Worm (Caenorhabditis elegans) whole organism, mixed stage, embryonic: ENCODE data around the gene dct-11.
A peak's percentile ranks its signal among the peaks of the same experiment; 100 is the strongest.

ENCODE experiments used
- M03D4.4 ChIP-seq: sonication (generic microtip); optimal IDR thresholded peaks from 2 replicates; lab custom pipeline; 2017; ENCODE audit warnings: mild to moderate bottlenecking, missing genetic modification characterization, missing compliant biosample characterization
- bed-3 ChIP-seq: fragments of 200-800 bp; sonication (Bioruptor generic); optimal IDR thresholded peaks from 3 replicates; lab custom pipeline; 2018; ENCODE audit warnings: mild to moderate bottlenecking, missing genetic modification characterization, moderate library complexity, missing compliant biosample characterization
- blmp-1 ChIP-seq: fragments of 150-350 bp; optimal IDR thresholded peaks from 2 replicates; lab custom pipeline; 2014; ENCODE audit warnings: missing biosample characterization, missing genetic modification characterization
- ceh-39 ChIP-seq: fragments of 150-350 bp; optimal IDR thresholded peaks from 2 replicates; lab custom pipeline; 2014; ENCODE audit warnings: missing biosample characterization, missing genetic modification characterization
- ceh-43 ChIP-seq: fragments of 200-800 bp; sonication (Bioruptor generic); optimal IDR thresholded peaks from 2 replicates; lab custom pipeline; 2018; ENCODE audit warnings: mild to moderate bottlenecking, missing genetic modification characterization, moderate library complexity, missing compliant biosample characterization
- ceh-83 ChIP-seq: fragments of 200-800 bp; sonication (Bioruptor generic); optimal IDR thresholded peaks from 2 replicates; lab custom pipeline; 2018; ENCODE audit warnings: mild to moderate bottlenecking, missing genetic modification characterization, missing compliant biosample characterization
- ces-1 ChIP-seq: fragments of 150-350 bp; optimal IDR thresholded peaks from 2 replicates; lab custom pipeline; 2014; ENCODE audit warnings: missing biosample characterization, missing genetic modification reagents, missing genetic modification characterization
- cnd-1 ChIP-seq: fragments of 200-800 bp; sonication (Bioruptor generic); optimal IDR thresholded peaks from 2 replicates; lab custom pipeline; 2018; ENCODE audit warnings: mild to moderate bottlenecking, missing genetic modification characterization, missing compliant biosample characterization
- drap-1 ChIP-seq: fragments of 200-800 bp; sonication (Bioruptor generic); optimal IDR thresholded peaks from 3 replicates; lab custom pipeline; 2018; ENCODE audit warnings: mild to moderate bottlenecking, missing genetic modification characterization, missing compliant biosample characterization
- elt-1 ChIP-seq: sonication (generic microtip); optimal IDR thresholded peaks from 2 replicates; lab custom pipeline; 2017; ENCODE audit warnings: missing genetic modification characterization, mild to moderate bottlenecking, missing compliant biosample characterization, antibody characterized with exemption, moderate library complexity, borderline replicate concordance; ENCODE audit not compliant: insufficient read depth
- elt-3 ChIP-seq: fragments of 150-350 bp; optimal IDR thresholded peaks from 2 replicates; lab custom pipeline; 2014; ENCODE audit warnings: missing biosample characterization, missing genetic modification characterization
- flh-1 ChIP-seq: fragments of 200-800 bp; sonication (Bioruptor generic); optimal IDR thresholded peaks from 2 replicates; lab custom pipeline; 2018; ENCODE audit warnings: mild to moderate bottlenecking, missing genetic modification characterization, moderate library complexity, missing compliant biosample characterization
- ham-2 ChIP-seq: fragments of 200-800 bp; sonication (Bioruptor generic); optimal IDR thresholded peaks from 2 replicates; lab custom pipeline; 2018; ENCODE audit warnings: mild to moderate bottlenecking, missing genetic modification characterization, missing compliant biosample characterization
- hlh-1 ChIP-seq: fragments of 150-350 bp; optimal IDR thresholded peaks from 2 replicates; lab custom pipeline; 2014; ENCODE audit warnings: missing biosample characterization, missing genetic modification reagents, missing genetic modification characterization
- lin-13 ChIP-seq: fragments of 150-350 bp; optimal IDR thresholded peaks from 2 replicates; lab custom pipeline; 2014; ENCODE audit warnings: missing biosample characterization, missing genetic modification characterization
- lin-32 ChIP-seq: fragments of 200-800 bp; sonication (Bioruptor generic); optimal IDR thresholded peaks from 2 replicates; lab custom pipeline; 2018; ENCODE audit warnings: mild to moderate bottlenecking, missing genetic modification characterization, missing compliant biosample characterization
- lsy-2 ChIP-seq: fragments of 150-350 bp; optimal IDR thresholded peaks from 2 replicates; lab custom pipeline; 2014; ENCODE audit warnings: missing biosample characterization, missing genetic modification characterization
- mab-5 ChIP-seq: fragments of 150-350 bp; optimal IDR thresholded peaks from 2 replicates; lab custom pipeline; 2014; ENCODE audit warnings: missing biosample characterization, missing genetic modification characterization
- mep-1 ChIP-seq: fragments of 150-350 bp; optimal IDR thresholded peaks from 2 replicates; lab custom pipeline; 2017; ENCODE audit warnings: missing biosample characterization, missing genetic modification reagents, missing genetic modification characterization, inconsistent platforms
- mls-2 ChIP-seq: sonication (generic microtip); optimal IDR thresholded peaks from 2 replicates; lab custom pipeline; 2016; ENCODE audit warnings: mild to moderate bottlenecking, missing genetic modification characterization, moderate library complexity, missing compliant biosample characterization
- nhr-12 ChIP-seq: fragments of 150-350 bp; optimal IDR thresholded peaks from 2 replicates; lab custom pipeline; 2014; ENCODE audit warnings: missing biosample characterization, missing genetic modification characterization
- nhr-2 ChIP-seq: fragments of 150-350 bp; optimal IDR thresholded peaks from 2 replicates; lab custom pipeline; 2014; ENCODE audit warnings: missing biosample characterization, missing genetic modification characterization
- nhr-237 ChIP-seq: fragments of 150-350 bp; optimal IDR thresholded peaks from 2 replicates; lab custom pipeline; 2014; ENCODE audit warnings: missing biosample characterization, missing genetic modification characterization
- nhr-28 ChIP-seq: fragments of 150-350 bp; optimal IDR thresholded peaks from 2 replicates; lab custom pipeline; 2014; ENCODE audit warnings: missing biosample characterization, missing genetic modification characterization
- nhr-76 ChIP-seq: sonication (generic microtip); optimal IDR thresholded peaks from 2 replicates; lab custom pipeline; 2017; ENCODE audit warnings: missing biosample characterization, missing genetic modification characterization
- pha-4 ChIP-seq: fragments of 150-350 bp; optimal IDR thresholded peaks from 2 replicates; lab custom pipeline; 2018; ENCODE audit warnings: missing biosample characterization, missing genetic modification reagents, missing genetic modification characterization
- sem-2 ChIP-seq: fragments of 200-800 bp; sonication (Bioruptor generic); optimal IDR thresholded peaks from 2 replicates; lab custom pipeline; 2018; ENCODE audit warnings: mild to moderate bottlenecking, missing genetic modification characterization, missing compliant biosample characterization
- sptf-1 ChIP-seq: sonication (generic microtip); optimal IDR thresholded peaks from 2 replicates; lab custom pipeline; 2017; ENCODE audit warnings: mild to moderate bottlenecking, missing genetic modification characterization, moderate library complexity, missing compliant biosample characterization
- tbx-8 ChIP-seq: fragments of 200-800 bp; sonication (Bioruptor generic); optimal IDR thresholded peaks from 2 replicates; lab custom pipeline; 2018; ENCODE audit warnings: mild to moderate bottlenecking, missing genetic modification characterization, moderate library complexity, missing compliant biosample characterization
- unc-120 ChIP-seq: sonication (generic microtip); optimal IDR thresholded peaks from 2 replicates; lab custom pipeline; 2017; ENCODE audit warnings: missing genetic modification characterization, missing compliant biosample characterization; ENCODE audit not compliant: poor library complexity, severe bottlenecking
- unc-39 ChIP-seq: fragments of 150-350 bp; optimal IDR thresholded peaks from 2 replicates; lab custom pipeline; 2014; ENCODE audit warnings: missing biosample characterization, missing genetic modification characterization
- unc-62 ChIP-seq: fragments of 150-350 bp; optimal IDR thresholded peaks from 2 replicates; lab custom pipeline; 2014; ENCODE audit warnings: missing biosample characterization, missing genetic modification reagents, missing genetic modification characterization
- zip-8 ChIP-seq: fragments of 150-350 bp; optimal IDR thresholded peaks from 2 replicates; lab custom pipeline; 2014; ENCODE audit warnings: missing biosample characterization, missing genetic modification characterization
- ztf-11 ChIP-seq: fragments of 150-350 bp; optimal IDR thresholded peaks from 2 replicates; lab custom pipeline; 2014; ENCODE audit warnings: missing biosample characterization, missing genetic modification characterization

The dct-11 gene

ce11 chrX:5848703-5849102 is 9.1 kb upstream of the dct-11 start, which contains the start of gene atat-2:
Gene atat-2, plus strand, starts transcription at chrX:5849100.
- TF ChIP-seq ceh-83 (GFP tag; lab: Kevin White, UChicago) (no peak), nhr-28 (tag; lab: Kevin White, UChicago) (no peak), mep-1 (no peak), flh-1 (GFP tag; lab: Kevin White, UChicago) (no peak)

ce11 chrX:5847268-5847667 is 7.7 kb upstream of the dct-11 start:
- TF ChIP-seq flh-1 (GFP tag; lab: Kevin White, UChicago) (no peak), nhr-76 (no peak), ces-1 (GFP tag; lab: Kevin White, UChicago) (peak; percentile 36)

- TF ChIP-seq ces-1 (GFP tag; lab: Kevin White, UChicago) (peak; percentile 53), mls-2 (tag; lab: Kevin White, UChicago) (peak; percentile 86), lin-32 (GFP tag; lab: Kevin White, UChicago) (no peak), mab-5 (tag; lab: Kevin White, UChicago) (peak; percentile 9), ceh-43 (GFP tag; lab: Kevin White, UChicago) (no peak), M03D4.4 (tag; lab: Kevin White, UChicago) (peak; percentile 36), blmp-1 (tag; lab: Kevin White, UChicago) (no peak), tbx-8 (GFP tag; lab: Kevin White, UChicago) (peak; percentile 64), nhr-2 (peak; percentile 68), nhr-12 (tag; lab: Kevin White, UChicago) (peak; percentile 32), pha-4 (tag; lab: Kevin White, UChicago) (peak; percentile 98), bed-3 (GFP tag; lab: Kevin White, UChicago) (no peak), elt-3 (peak; percentile 77), ceh-39 (tag; lab: Kevin White, UChicago) (peak; percentile 95), sptf-1 (peak; percentile 82), cnd-1 (tag; lab: Kevin White, UChicago) (peak; percentile 79), zip-8 (tag; lab: Kevin White, UChicago) (peak; percentile 61), ham-2 (GFP tag; lab: Kevin White, UChicago) (peak; percentile 55), mep-1 (peak; percentile 99), hlh-1 (tag; lab: Kevin White, UChicago) (peak; percentile 87), elt-1 (peak; percentile 58), flh-1 (GFP tag; lab: Kevin White, UChicago) (no peak), unc-39 (tag; lab: Kevin White, UChicago) (peak; percentile 80), nhr-76 (peak; percentile 15), unc-120 (tag; lab: Kevin White, UChicago) (peak; percentile 82), sem-2 (no peak), ztf-11 (tag; lab: Kevin White, UChicago) (peak; percentile 80), unc-62 (GFP tag; lab: Kevin White, UChicago) (peak; percentile 93), nhr-237 (peak; percentile 94), nhr-28 (tag; lab: Kevin White, UChicago) (no peak), drap-1 (GFP tag; lab: Kevin White, UChicago) (peak; percentile 83), ceh-83 (GFP tag; lab: Kevin White, UChicago) (no peak), lsy-2 (peak; percentile 85), lin-13 (peak; percentile 93)
Observed at ce11 chrX:5841060-5841642, 1.6 kb upstream of the dct-11 start, which contains the start of gene puf-9. Gene puf-9, plus strand, starts transcription at chrX:5841592.

- TF ChIP-seq mep-1, result no peak
Observed at ce11 chrX:5839143-5839542, 435 bp downstream of the dct-11 start.
